Worm (Caenorhabditis elegans) whole organism, L1 larva: ENCODE data around the gene gcy-7.

Experiments used
- ceh-90 ChIP-seq: sonication (generic microtip); optimal IDR thresholded peaks from 2 replicates; lab custom pipeline; 2016; ENCODE audit warnings: missing genetic modification characterization, missing compliant biosample characterization
- egl-13 ChIP-seq: sonication (generic microtip); optimal IDR thresholded peaks from 2 replicates; lab custom pipeline; 2016; ENCODE audit warnings: missing genotype, missing genetic modification reagents, missing genetic modification characterization, missing compliant biosample characterization
- lin-39 ChIP-seq: fragments of 150-350 bp; optimal IDR thresholded peaks from 2 replicates; lab custom pipeline; 2014; ENCODE audit warnings: missing biosample characterization, missing genetic modification reagents, missing genetic modification characterization
- mdl-1 ChIP-seq, 2 experiments: fragments of 150-350 bp; optimal IDR thresholded peaks; 2 replicates each; lab custom pipeline; 2014 to 2017; ENCODE audit warnings: missing biosample characterization in 2 of 2, missing genetic modification characterization in 2 of 2, inconsistent platforms in 1 of 2
- nhr-28 ChIP-seq: fragments of 150-350 bp; optimal IDR thresholded peaks from 2 replicates; lab custom pipeline; 2014; ENCODE audit warnings: missing biosample characterization, missing genetic modification characterization
- unc-98 ChIP-seq: fragments of 200-800 bp; sonication (Bioruptor generic); IDR thresholded peaks from 2 replicates; pipeline ENCODE4 v1.3.6; 2022; ENCODE audit warnings: missing genetic modification characterization, missing compliant biosample characterization
- vab-15 ChIP-seq: sonication (generic microtip); optimal IDR thresholded peaks from 2 replicates; lab custom pipeline; 2017; ENCODE audit warnings: missing genotype, mild to moderate bottlenecking, missing genetic modification characterization, missing compliant biosample characterization
- zag-1 ChIP-seq: fragments of 150-350 bp; optimal IDR thresholded peaks from 2 replicates; lab custom pipeline; 2014; ENCODE audit warnings: missing biosample characterization, missing genetic modification characterization
- ztf-4 ChIP-seq: fragments of 150-350 bp; optimal IDR thresholded peaks from 2 replicates; lab custom pipeline; 2014; ENCODE audit warnings: missing biosample characterization, missing genetic modification characterization

DNA sequence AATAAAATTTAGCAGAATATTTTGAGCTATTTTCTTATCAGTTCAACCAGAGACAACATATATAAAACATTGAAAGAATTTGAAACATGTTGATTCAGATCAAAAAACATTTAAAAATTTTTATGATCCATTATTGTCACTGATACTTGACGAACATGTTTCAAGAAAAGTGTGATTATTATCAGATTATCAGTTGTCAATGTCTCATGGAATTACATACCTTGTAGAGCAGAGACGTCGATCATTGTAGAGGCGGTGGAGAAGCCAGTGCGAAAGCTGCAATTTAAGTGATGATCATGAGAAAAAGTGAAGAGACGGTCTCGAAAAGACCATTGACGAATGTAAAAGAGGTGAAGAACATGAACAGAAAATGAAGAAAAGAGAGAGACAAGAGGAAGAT, 15.2 kb downstream of the gcy-7 start, which contains the start of gene F52E1.9:
- TF ChIP-seq mdl-1 (tag; optimal IDR thresholded peaks at IDR 0.05; lab: Kevin White, UChicago), result no peak
- TF ChIP-seq ztf-4 (tag; lab: Kevin White, UChicago), result no peak
- no peak for TF ChIP-seq lin-39 (tag; lab: Kevin White, UChicago)
- no peak for TF ChIP-seq unc-98 (GFP tag; lab: Robert Waterston, UW)
- no peak for TF ChIP-seq zag-1 (tag; lab: Kevin White, UChicago)
- TF ChIP-seq egl-13, result no peak
- TF ChIP-seq vab-15 (tag; lab: Kevin White, UChicago), result no peak
- TF ChIP-seq ceh-90 (tag; lab: Kevin White, UChicago), result no peak
- no peak for TF ChIP-seq nhr-28 (tag; lab: Kevin White, UChicago)
